Worm (Caenorhabditis elegans) whole organism, L4 larva: ENCODE measurements around the gene fzr-1.

Source experiments
- D1046.2 ChIP-seq: fragments of 200-800 bp; sonication (Bioruptor generic); IDR thresholded peaks from 2 replicates; pipeline ENCODE4 v1.3.6; 2022; ENCODE audit warnings: missing genetic modification characterization, missing compliant biosample characterization
- F44E2.7 ChIP-seq: fragments of 200-800 bp; sonication (Bioruptor generic); IDR thresholded peaks from 2 replicates; pipeline ENCODE4 v2.1.2; 2022; ENCODE audit warnings: missing genetic modification characterization, missing compliant biosample characterization
- R02D3.7 ChIP-seq: fragments of 150-350 bp; sonication (generic microtip); optimal IDR thresholded peaks from 3 replicates; lab custom pipeline; 2014; ENCODE audit warnings: missing biosample characterization, missing genetic modification characterization
- Y105C5A.15 ChIP-seq: fragments of 200-800 bp; sonication (Bioruptor generic); IDR thresholded peaks from 2 replicates; pipeline ENCODE4 v1.3.6; 2022; ENCODE audit warnings: missing genetic modification characterization, missing compliant biosample characterization
- Y48G9A.11 ChIP-seq: fragments of 200-800 bp; sonication (Bioruptor generic); IDR thresholded peaks from 2 replicates; pipeline ENCODE4 v1.3.6; 2022; ENCODE audit warnings: missing genetic modification reagents, missing genetic modification characterization, missing compliant biosample characterization
- aha-1 ChIP-seq: fragments of 150-350 bp; peaks from one replicate; lab custom pipeline; 2014; ENCODE audit warnings: missing biosample characterization, missing genetic modification characterization
- aly-2 ChIP-seq: sonication (generic microtip); optimal IDR thresholded peaks from 2 replicates; lab custom pipeline; 2018; ENCODE audit warnings: missing biosample characterization, missing genetic modification characterization
- ama-1 ChIP-seq: fragments of 150-350 bp; optimal IDR thresholded peaks from 2 replicates; lab custom pipeline; 2014; ENCODE audit warnings: inconsistent platforms, mixed read lengths
- ceh-20 ChIP-seq: fragments of 200-800 bp; sonication (Bioruptor generic); IDR thresholded peaks from 2 replicates; pipeline ENCODE4 v1.3.6; 2022; ENCODE audit warnings: missing genetic modification reagents, missing genetic modification characterization, missing compliant biosample characterization
- ceh-28 ChIP-seq: fragments of 150-350 bp; optimal IDR thresholded peaks from 2 replicates; lab custom pipeline; 2014; ENCODE audit warnings: missing biosample characterization, missing genetic modification reagents, missing genetic modification characterization
- ceh-32 ChIP-seq: sonication (generic microtip); optimal IDR thresholded peaks from 2 replicates; lab custom pipeline; 2016; ENCODE audit warnings: mild to moderate bottlenecking, missing genetic modification characterization, missing compliant biosample characterization; ENCODE audit not compliant: poor library complexity
- ceh-44 ChIP-seq: fragments of 200-800 bp; sonication (Bioruptor generic); IDR thresholded peaks from 2 replicates; pipeline ENCODE4 v1.3.6; 2022; ENCODE audit warnings: missing genetic modification reagents, missing genetic modification characterization, missing compliant biosample characterization
- cey-2 ChIP-seq: sonication (generic microtip); optimal IDR thresholded peaks from 3 replicates; lab custom pipeline; 2017; ENCODE audit warnings: missing genetic modification characterization, mild to moderate bottlenecking, missing compliant biosample characterization, antibody characterized with exemption, borderline replicate concordance; ENCODE audit not compliant: insufficient read depth
- daf-12 ChIP-seq: fragments of 150-350 bp; optimal IDR thresholded peaks from 2 replicates; lab custom pipeline; 2014; ENCODE audit warnings: missing biosample characterization, missing genetic modification reagents, missing genetic modification characterization
- daf-16 ChIP-seq, 3 experiments: sonication (generic microtip); optimal IDR thresholded peaks; 2 replicates each; lab custom pipeline; 2016 to 2017; ENCODE audit warnings: missing genetic modification characterization in 3 of 3, missing genetic modification reagents in 3 of 3, mild to moderate bottlenecking in 2 of 3, missing compliant biosample characterization in 2 of 3, missing biosample characterization in 1 of 3, moderate library complexity in 1 of 3
- daf-19 ChIP-seq: fragments of 200-800 bp; sonication (Bioruptor generic); conservative IDR thresholded peaks from 2 replicates; pipeline ENCODE4 v1.3.6; 2022; ENCODE audit warnings: missing genetic modification characterization, missing compliant biosample characterization
- daf-8 ChIP-seq: fragments of 200-800 bp; sonication (Bioruptor generic); IDR thresholded peaks from 2 replicates; pipeline ENCODE4 v1.3.6; 2022; ENCODE audit warnings: missing genetic modification characterization, missing compliant biosample characterization
- dmd-8 ChIP-seq: fragments of 200-800 bp; sonication (Bioruptor generic); IDR thresholded peaks from 2 replicates; pipeline ENCODE4 v1.3.6; 2022; ENCODE audit warnings: missing genetic modification characterization, missing compliant biosample characterization
- dve-1 ChIP-seq: sonication (generic microtip); optimal IDR thresholded peaks from 2 replicates; lab custom pipeline; 2017; ENCODE audit warnings: antibody characterized with exemption, mild to moderate bottlenecking, missing genetic modification characterization, missing compliant biosample characterization; ENCODE audit not compliant: insufficient read depth
- egl-27 ChIP-seq: sonication (generic microtip); optimal IDR thresholded peaks from 3 replicates; lab custom pipeline; 2017; ENCODE audit warnings: missing biosample characterization, missing genetic modification reagents, missing genetic modification characterization
- fos-1 ChIP-seq: fragments of 150-350 bp; optimal IDR thresholded peaks from 2 replicates; lab custom pipeline; 2014; ENCODE audit warnings: missing biosample characterization, missing genetic modification characterization
- gei-8 ChIP-seq: fragments of 200-800 bp; sonication (Bioruptor generic); optimal IDR thresholded peaks from 2 replicates; lab custom pipeline; 2018; ENCODE audit warnings: mild to moderate bottlenecking, missing genetic modification characterization, missing compliant biosample characterization
- lin-29 ChIP-seq: fragments of 200-800 bp; sonication (Bioruptor generic); IDR thresholded peaks from 2 replicates; pipeline ENCODE4 v1.3.6; 2022; ENCODE audit warnings: missing genetic modification reagents, missing genetic modification characterization, missing compliant biosample characterization
- lin-38 ChIP-seq: fragments of 200-800 bp; sonication (Bioruptor generic); IDR thresholded peaks from 2 replicates; pipeline ENCODE4 v1.3.6; 2022; ENCODE audit warnings: missing genetic modification reagents, missing genetic modification characterization, missing compliant biosample characterization
- lsy-2 ChIP-seq, 2 experiments: fragments of 150-350 bp in 1 of 2; sonication (generic microtip) in 1 of 2; optimal IDR thresholded peaks; 2 replicates each; lab custom pipeline; 2014 to 2017; ENCODE audit warnings: missing biosample characterization in 2 of 2, missing genetic modification characterization in 2 of 2
- madf-5 ChIP-seq, 2 experiments: fragments of 200-800 bp; sonication (Bioruptor generic); IDR thresholded peaks; 2 replicates each; pipeline ENCODE4 v1.3.6; 2022; ENCODE audit warnings: missing compliant biosample characterization in 2 of 2, missing genetic modification characterization in 2 of 2
- mdl-1 ChIP-seq, 2 experiments: fragments of 150-350 bp in 1 of 2; sonication (generic microtip) in 1 of 2; optimal IDR thresholded peaks; 2 replicates each; lab custom pipeline; 2014 to 2017; ENCODE audit warnings: missing biosample characterization in 2 of 2, missing genetic modification characterization in 2 of 2
- mep-1 ChIP-seq: fragments of 150-350 bp; sonication (generic microtip); optimal IDR thresholded peaks from 3 replicates; lab custom pipeline; 2014; ENCODE audit warnings: missing biosample characterization, missing genetic modification characterization
- nhr-111 ChIP-seq: fragments of 200-800 bp; sonication (Bioruptor generic); optimal IDR thresholded peaks from 2 replicates; lab custom pipeline; 2018; ENCODE audit warnings: mild to moderate bottlenecking, missing genetic modification characterization, missing compliant biosample characterization
- nhr-237 ChIP-seq: sonication (generic microtip); optimal IDR thresholded peaks from 2 replicates; lab custom pipeline; 2017; ENCODE audit warnings: missing biosample characterization, missing genetic modification characterization
- nhr-28 ChIP-seq: fragments of 150-350 bp; optimal IDR thresholded peaks from 2 replicates; lab custom pipeline; 2014; ENCODE audit warnings: missing biosample characterization, missing genetic modification characterization
- nhr-41 ChIP-seq: fragments of 200-800 bp; sonication (Bioruptor generic); IDR thresholded peaks from 2 replicates; pipeline ENCODE4 v1.3.6; 2022; ENCODE audit warnings: missing genetic modification reagents, missing genetic modification characterization, missing compliant biosample characterization
- nhr-77 ChIP-seq: fragments of 150-350 bp; optimal IDR thresholded peaks from 2 replicates; lab custom pipeline; 2014; ENCODE audit warnings: missing biosample characterization, missing genetic modification characterization
- php-3 ChIP-seq: fragments of 200-800 bp; sonication (Bioruptor generic); IDR thresholded peaks from 2 replicates; pipeline ENCODE4 v1.3.6; 2022; ENCODE audit warnings: missing genetic modification reagents, missing genetic modification characterization, missing compliant biosample characterization
- pqm-1 ChIP-seq: sonication (generic microtip); optimal IDR thresholded peaks from 2 replicates; lab custom pipeline; 2017; ENCODE audit warnings: missing biosample characterization, missing genetic modification characterization
- sdz-12 ChIP-seq: fragments of 200-800 bp; sonication (Bioruptor generic); optimal IDR thresholded peaks from 2 replicates; lab custom pipeline; 2018; ENCODE audit warnings: mild to moderate bottlenecking, missing genetic modification characterization, missing compliant biosample characterization
- snpc-1.2 ChIP-seq: fragments of 200-800 bp; sonication (Bioruptor generic); IDR thresholded peaks from 2 replicates; pipeline ENCODE4 v1.3.6; 2022; ENCODE audit warnings: missing genetic modification reagents, missing genetic modification characterization, missing compliant biosample characterization
- snpc-4 ChIP-seq: fragments of 150-350 bp; optimal IDR thresholded peaks from 2 replicates; lab custom pipeline; 2014; ENCODE audit warnings: missing biosample characterization, missing genetic modification characterization
- tra-1 ChIP-seq: fragments of 200-800 bp; sonication (Bioruptor generic); IDR thresholded peaks from 2 replicates; pipeline ENCODE4 v1.3.6; 2022; ENCODE audit warnings: missing genetic modification reagents, missing genetic modification characterization, missing compliant biosample characterization
- unc-130 ChIP-seq: sonication (generic microtip); optimal IDR thresholded peaks from 2 replicates; lab custom pipeline; 2016; ENCODE audit warnings: missing genetic modification reagents, missing genetic modification characterization, missing compliant biosample characterization
- unc-39 ChIP-seq: sonication (generic microtip); optimal IDR thresholded peaks from 2 replicates; lab custom pipeline; 2017; ENCODE audit warnings: missing biosample characterization, missing genetic modification characterization
- unc-62 ChIP-seq, 3 experiments: fragments of 150-350 bp in 1 of 3; sonication (generic microtip); optimal IDR thresholded peaks in 2 of 3; peaks in 1 of 3; 1 replicate in 1 of 3; 2 replicates in 2 of 3; lab custom pipeline; 2014 to 2017; ENCODE audit warnings: missing biosample characterization in 3 of 3, missing genetic modification characterization in 3 of 3, missing genetic modification reagents in 3 of 3, missing genotype in 1 of 3
- zfp-2 ChIP-seq: sonication (generic microtip); optimal IDR thresholded peaks from 2 replicates; lab custom pipeline; 2016; ENCODE audit warnings: mild to moderate bottlenecking, missing genetic modification characterization, missing compliant biosample characterization
- zfp-3 ChIP-seq: fragments of 200-800 bp; sonication (Bioruptor generic); conservative IDR thresholded peaks from 2 replicates; pipeline ENCODE4 v1.3.6; 2022; ENCODE audit warnings: missing genetic modification reagents, missing genetic modification characterization, missing compliant biosample characterization
- zip-11 ChIP-seq: fragments of 200-800 bp; sonication (Bioruptor generic); IDR thresholded peaks from 2 replicates; pipeline ENCODE4 v1.3.6; 2022; ENCODE audit warnings: missing genetic modification characterization, missing compliant biosample characterization
- ztf-11 ChIP-seq: fragments of 150-350 bp; optimal IDR thresholded peaks from 2 replicates; lab custom pipeline; 2014; ENCODE audit warnings: missing biosample characterization, missing genetic modification characterization

The fzr-1 gene

ce11 chrII:9603419-9603818 is 40.8 kb downstream of the fzr-1 start (continued):
- TF ChIP-seq daf-8 (GFP tag; lab: Robert Waterston, UW) = no peak
- TF ChIP-seq egl-27 (tag; lab: Kevin White, UChicago) = no peak
- TF ChIP-seq R02D3.7 (tag; lab: Kevin White, UChicago) = no peak
- 0 out of 2 replicates have a peak, but pooled peaks have one; percentile 50 for TF ChIP-seq zfp-3 (GFP tag; lab: Robert Waterston, UW)
- TF ChIP-seq Y48G9A.11 = no peak
- TF ChIP-seq ama-1 (lab: Kevin White, UChicago) = peak; percentile 61
- peak; percentile 38 for TF ChIP-seq zfp-2 (tag; lab: Kevin White, UChicago)
- TF ChIP-seq unc-62 (GFP tag; optimal IDR thresholded peaks at IDR 0.05 in 1 of 2; lab: Kevin White, UChicago) = peak in 1 of 2 experiments; percentile 100
- no peak for TF ChIP-seq unc-62 (tag; optimal IDR thresholded peaks at IDR 0.05; lab: Kevin White, UChicago)
- no peak for TF ChIP-seq madf-5 (GFP tag; IDR thresholded peaks at IDR 0.05; lab: Robert Waterston, UW)
- TF ChIP-seq snpc-4 = no peak
- TF ChIP-seq cey-2 (tag; lab: Kevin White, UChicago) = peak; percentile 79
- TF ChIP-seq daf-16 (GFP tag; optimal IDR thresholded peaks at IDR 0.05; lab: Kevin White, UChicago) = peak; percentile 72 to 82
- TF ChIP-seq daf-16 (tag; optimal IDR thresholded peaks at IDR 0.05; lab: Kevin White, UChicago) = peak; percentile 98
- TF ChIP-seq snpc-1.2 (GFP tag; lab: Robert Waterston, UW) = no peak
- peak; percentile 94 for TF ChIP-seq nhr-77
- no peak for TF ChIP-seq F44E2.7
- TF ChIP-seq fos-1 = peak; percentile 75
- no peak for TF ChIP-seq ceh-32
- peak; percentile 97 for TF ChIP-seq tra-1 (GFP tag; lab: Robert Waterston, UW)
- no peak for TF ChIP-seq ceh-28
- no peak for TF ChIP-seq unc-39 (tag; lab: Kevin White, UChicago)
- TF ChIP-seq ceh-20 (GFP tag; lab: Robert Waterston, UW) = peak; percentile 85
- no peak for TF ChIP-seq ceh-44 (GFP tag; lab: Robert Waterston, UW)
- no peak for TF ChIP-seq D1046.2 (GFP tag; lab: Robert Waterston, UW)
- TF ChIP-seq gei-8 = peak; percentile 91
- TF ChIP-seq nhr-41 (GFP tag; lab: Robert Waterston, UW) = no peak
- TF ChIP-seq nhr-237 (tag; lab: Kevin White, UChicago) = no peak
- TF ChIP-seq dmd-8 (GFP tag; lab: Robert Waterston, UW) = no peak
- TF ChIP-seq lin-38 (GFP tag; lab: Robert Waterston, UW) = no peak; the same call in 1 of the 2 replicates
- TF ChIP-seq Y105C5A.15 = no peak
- no peak for TF ChIP-seq zip-11 (GFP tag; lab: Robert Waterston, UW)
- no peak for TF ChIP-seq ztf-11 (tag; lab: Kevin White, UChicago)
- peak; percentile 99 to 100 for TF ChIP-seq mdl-1 (tag; optimal IDR thresholded peaks at IDR 0.05; lab: Kevin White, UChicago)
- TF ChIP-seq daf-19 (GFP tag; lab: Robert Waterston, UW) = no peak

- TF ChIP-seq mep-1 (tag; lab: Kevin White, UChicago) (peak; percentile 4), aha-1 (tag; lab: Kevin White, UChicago) (peak; percentile 89), dve-1 (tag; lab: Kevin White, UChicago) (peak; percentile 46), sdz-12 (GFP tag; lab: Kevin White, UChicago) (no peak), pqm-1 (tag; lab: Kevin White, UChicago) (no peak)
- TF ChIP-seq, all 104 proteins: peak for 3
These were observed 41.7 kb downstream of the fzr-1 start for ce11 chrII:9602566-9602965.

ce11 chrII:9601679-9602078 is 42.6 kb downstream of the fzr-1 start:
- no peak for TF ChIP-seq daf-12 (tag; lab: Kevin White, UChicago)
- no peak for TF ChIP-seq fos-1
- TF ChIP-seq php-3 (GFP tag; lab: Robert Waterston, UW) = no peak
- no peak for TF ChIP-seq unc-130 (GFP tag; lab: Kevin White, UChicago)
- TF ChIP-seq sdz-12 (GFP tag; lab: Kevin White, UChicago) = no peak
- no peak for TF ChIP-seq lin-38 (GFP tag; lab: Robert Waterston, UW)
- no peak for TF ChIP-seq nhr-41 (GFP tag; lab: Robert Waterston, UW)
- TF ChIP-seq madf-5 (GFP tag; IDR thresholded peaks at IDR 0.05; lab: Robert Waterston, UW) = no peak
- TF ChIP-seq lin-29 (GFP tag; lab: Robert Waterston, UW) = no peak
- peak; percentile 79 for TF ChIP-seq dve-1 (tag; lab: Kevin White, UChicago)
- TF ChIP-seq ceh-28 = no peak
- peak; percentile 18 to 61 for TF ChIP-seq lsy-2 (tag; optimal IDR thresholded peaks at IDR 0.05; lab: Kevin White, UChicago)
- TF ChIP-seq daf-8 (GFP tag; lab: Robert Waterston, UW) = no peak
- TF ChIP-seq ama-1 (lab: Kevin White, UChicago) = no peak
- TF ChIP-seq nhr-28 (tag; lab: Kevin White, UChicago) = peak; percentile 66
- TF ChIP-seq aha-1 (tag; lab: Kevin White, UChicago) = peak; percentile 94
- peak in 1 of 2 experiments; percentile 54 for TF ChIP-seq unc-62 (GFP tag; optimal IDR thresholded peaks at IDR 0.05 in 1 of 2; lab: Kevin White, UChicago)
- TF ChIP-seq unc-62 (tag; optimal IDR thresholded peaks at IDR 0.05; lab: Kevin White, UChicago) = no peak
- peak in 1 of 2 experiments; percentile 83 for TF ChIP-seq daf-16 (GFP tag; optimal IDR thresholded peaks at IDR 0.05; lab: Kevin White, UChicago)
- peak; percentile 62 for TF ChIP-seq daf-16 (tag; optimal IDR thresholded peaks at IDR 0.05; lab: Kevin White, UChicago)
- TF ChIP-seq nhr-111 (GFP tag; lab: Kevin White, UChicago) = no peak
- no peak for TF ChIP-seq nhr-77
- no peak for TF ChIP-seq F44E2.7
- no peak for TF ChIP-seq aly-2 (tag; lab: Kevin White, UChicago)
- TF ChIP-seq zfp-2 (tag; lab: Kevin White, UChicago) = no peak
